Worm (Caenorhabditis elegans) whole organism, mixed stage, embryonic: ENCODE measurements around the gene twk-42.

Source experiments
- M03D4.4 ChIP-seq: sonication (generic microtip); optimal IDR thresholded peaks from 2 replicates; lab custom pipeline; 2017; ENCODE audit warnings: mild to moderate bottlenecking, missing genetic modification characterization, missing compliant biosample characterization
- ceh-39 ChIP-seq: fragments of 150-350 bp; optimal IDR thresholded peaks from 2 replicates; lab custom pipeline; 2014; ENCODE audit warnings: missing biosample characterization, missing genetic modification characterization
- lsy-2 ChIP-seq: fragments of 150-350 bp; optimal IDR thresholded peaks from 2 replicates; lab custom pipeline; 2014; ENCODE audit warnings: missing biosample characterization, missing genetic modification characterization
- mab-5 ChIP-seq: fragments of 150-350 bp; optimal IDR thresholded peaks from 2 replicates; lab custom pipeline; 2014; ENCODE audit warnings: missing biosample characterization, missing genetic modification characterization
- nhr-12 ChIP-seq: fragments of 150-350 bp; optimal IDR thresholded peaks from 2 replicates; lab custom pipeline; 2014; ENCODE audit warnings: missing biosample characterization, missing genetic modification characterization
- nhr-28 ChIP-seq: fragments of 150-350 bp; optimal IDR thresholded peaks from 2 replicates; lab custom pipeline; 2014; ENCODE audit warnings: missing biosample characterization, missing genetic modification characterization
- snpc-4 ChIP-seq: fragments of 150-350 bp; optimal IDR thresholded peaks from 2 replicates; lab custom pipeline; 2014; ENCODE audit warnings: missing biosample characterization, missing genetic modification characterization
- tbx-8 ChIP-seq: fragments of 200-800 bp; sonication (Bioruptor generic); optimal IDR thresholded peaks from 2 replicates; lab custom pipeline; 2018; ENCODE audit warnings: mild to moderate bottlenecking, missing genetic modification characterization, moderate library complexity, missing compliant biosample characterization
- unc-62 ChIP-seq: fragments of 150-350 bp; optimal IDR thresholded peaks from 2 replicates; lab custom pipeline; 2014; ENCODE audit warnings: missing biosample characterization, missing genetic modification reagents, missing genetic modification characterization

DNA sequence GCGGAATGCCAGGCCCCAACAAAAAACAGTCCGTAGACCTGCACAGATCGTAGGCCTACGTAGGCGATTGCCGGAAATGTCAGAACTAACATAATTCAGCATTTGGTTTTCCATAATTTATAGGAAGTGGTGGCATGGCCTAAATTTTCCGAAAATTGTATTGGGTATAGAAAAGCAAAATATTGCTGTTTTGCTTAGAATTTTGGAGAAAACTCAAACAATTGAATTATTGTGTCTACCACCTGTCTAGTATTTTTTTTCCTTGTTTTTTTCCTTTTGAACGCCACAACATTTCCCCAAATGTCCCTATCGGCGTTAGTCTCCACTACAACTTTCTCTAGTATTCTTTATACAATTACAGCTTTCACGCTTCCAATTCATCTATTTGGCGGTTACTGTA is 34.8 kb upstream of the twk-42 start, which contains the start of gene srh-284:
- TF ChIP-seq nhr-28 (tag; lab: Kevin White, UChicago): no peak
- no peak for TF ChIP-seq lsy-2 (tag; lab: Kevin White, UChicago)
- no peak for TF ChIP-seq nhr-12 (tag; lab: Kevin White, UChicago)
- no peak for TF ChIP-seq M03D4.4 (tag; lab: Kevin White, UChicago)
- no peak for TF ChIP-seq unc-62 (GFP tag; lab: Kevin White, UChicago)
- TF ChIP-seq mab-5 (tag; lab: Kevin White, UChicago): no peak
- TF ChIP-seq snpc-4 (tag; lab: Kevin White, UChicago): no peak
- TF ChIP-seq tbx-8 (GFP tag; lab: Kevin White, UChicago): no peak
- no peak for TF ChIP-seq ceh-39
